Fruit fly (Drosophila melanogaster) whole organism: ENCODE measurements around the gene CG4133.

Experiments used
- EcR ChIP-seq, 2 experiments: fragments of >200 bp; optimal IDR thresholded peaks; 2 replicates each; lab custom pipeline; 2017; ENCODE audit warnings: missing biosample characterization in 2 of 2, missing genetic modification characterization in 2 of 2, missing genetic modification reagents in 2 of 2
- pan ChIP-seq: fragments of >200 bp; optimal IDR thresholded peaks from 2 replicates; lab custom pipeline; 2017
- psq ChIP-seq: fragments of >200 bp; optimal IDR thresholded peaks from 2 replicates; lab custom pipeline; 2017

DNA sequence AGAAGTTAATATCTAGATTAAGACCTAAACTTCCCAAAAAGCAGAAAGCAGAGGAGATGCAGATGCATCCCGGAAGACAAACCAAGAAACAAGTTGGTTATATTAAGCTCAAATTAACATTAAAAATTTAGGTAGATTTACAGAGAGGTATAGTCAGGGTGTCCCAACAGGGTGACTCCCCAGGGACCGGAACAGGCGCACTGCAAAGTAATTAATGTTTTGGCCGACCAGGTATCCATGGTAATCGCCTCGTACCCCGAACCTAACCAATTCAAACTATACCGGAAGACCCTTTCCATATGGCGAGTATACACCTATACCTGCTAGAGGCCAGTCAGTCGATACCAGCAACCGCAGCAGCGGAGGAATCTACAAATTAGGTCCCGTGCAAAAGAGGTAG is 32.8 kb upstream of the CG4133 start, which contains the start of gene BBS8:
- TF ChIP-seq psq (lab: Kevin White, UChicago) (no peak), EcR (GFP tag; optimal IDR thresholded peaks at IDR 0.05; lab: Kevin White, UChicago) (no peak), pan (lab: Kevin White, UChicago) (no peak)
